Worm (Caenorhabditis elegans): Measurements from ENCODE around the gene T09A5.14.

Gene T09A5.14

DNA sequence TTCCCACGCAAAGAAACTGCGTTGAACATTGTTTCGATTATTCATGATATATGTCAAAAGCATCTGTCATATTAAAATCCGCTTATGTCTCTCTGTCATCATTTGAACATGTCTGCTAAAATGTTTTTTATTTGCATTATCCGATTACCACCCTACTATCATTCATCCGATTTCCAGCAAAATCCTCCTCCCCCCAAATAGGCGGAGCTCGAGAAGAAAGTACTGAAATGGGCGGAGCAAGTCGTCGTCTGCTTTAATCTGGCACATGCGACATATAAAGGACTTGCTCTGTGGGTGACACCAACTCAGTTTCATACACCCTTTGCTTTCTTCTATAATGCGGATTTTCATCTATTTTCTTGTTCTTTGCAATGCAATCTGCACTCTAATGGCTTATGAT, at the start of gene T09A5.14:
T09A5.14 (plus strand) TSS at position 301 of the 400 bp plus-strand sequence.
- no peak for TF ChIP-seq ztf-3 (GFP tag; optimal IDR thresholded peaks at IDR 0.05)
- no peak for TF ChIP-seq madf-6 (GFP tag; IDR thresholded peaks at IDR 0.05)
- TF ChIP-seq zfh-2 (GFP tag; conservative IDR thresholded peaks at IDR 0.05) = no peak
- TF ChIP-seq hmg-1.2 (GFP tag; IDR thresholded peaks at IDR 0.05) = no peak
- no peak for TF ChIP-seq dpl-1 (GFP tag; optimal IDR thresholded peaks at IDR 0.05)
- TF ChIP-seq snpc-3.4 (tag; optimal IDR thresholded peaks at IDR 0.05) = no peak
- TF ChIP-seq pbrm-1 (GFP tag; IDR thresholded peaks at IDR 0.05) = no peak
- TF ChIP-seq cebp-1 (GFP tag; IDR thresholded peaks at IDR 0.05) = no peak
- TF ChIP-seq cebp-1 (tag; optimal IDR thresholded peaks at IDR 0.05) = no peak
- TF ChIP-seq nfyb-1 (GFP tag; IDR thresholded peaks at IDR 0.05) = no peak
- TF ChIP-seq lsl-1 (GFP tag; optimal IDR thresholded peaks at IDR 0.05) = no peak
- TF ChIP-seq B0035.1 (tag; optimal IDR thresholded peaks at IDR 0.05) = no peak
- TF ChIP-seq hsf-1 (GFP tag; IDR thresholded peaks at IDR 0.05) = no peak
- TF ChIP-seq die-1 (tag; optimal IDR thresholded peaks at IDR 0.05) = no peak
- no peak for TF ChIP-seq hlh-12 (tag; optimal IDR thresholded peaks at IDR 0.05)

DNA sequence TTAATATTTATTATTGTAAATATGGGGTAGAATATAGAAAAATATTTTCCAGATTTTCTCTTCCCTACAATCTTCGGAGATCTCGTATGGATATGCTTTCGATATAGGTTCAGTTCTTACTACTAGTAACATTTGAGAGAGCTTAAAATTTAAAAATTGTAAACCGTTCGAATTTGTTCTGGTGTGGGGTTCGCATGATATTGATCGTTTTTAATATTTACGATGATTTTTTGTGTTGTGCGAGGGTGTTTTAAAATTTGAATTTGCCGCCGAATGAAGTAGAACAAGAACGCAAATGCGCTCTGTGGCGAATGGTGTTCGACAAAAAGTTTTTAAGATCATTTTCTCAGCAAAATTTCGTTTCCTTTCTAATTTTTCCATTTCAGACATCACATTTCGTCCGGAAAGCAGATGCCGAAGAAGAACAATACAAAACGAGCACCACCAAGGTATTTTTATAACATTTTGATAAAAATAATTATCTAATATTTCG, 48.6 kb upstream of the T09A5.14 start, which contains the start of gene skr-17:
skr-17 (plus strand) TSS at position 51 of the 493 bp plus-strand sequence.
- no peak for TF ChIP-seq unc-130 (GFP tag; optimal IDR thresholded peaks at IDR 0.05)
- TF ChIP-seq ceh-91 (GFP tag; IDR thresholded peaks at IDR 0.05) = 0 out of 2 replicates have a peak, but pooled peaks have one; percentile 12
- TF ChIP-seq efl-1 (GFP tag; optimal IDR thresholded peaks at IDR 0.05) = peak; percentile 63
- TF ChIP-seq Y56A3A.18 (GFP tag; IDR thresholded peaks at IDR 0.05) = no peak
- TF ChIP-seq F37B4.10 (GFP tag; IDR thresholded peaks at IDR 0.05) = no peak
- TF ChIP-seq nhr-27 (tag; optimal IDR thresholded peaks at IDR 0.05) = no peak
- TF ChIP-seq B0261.1 (tag; optimal IDR thresholded peaks at IDR 0.05) = no peak
- no peak for TF ChIP-seq lag-1 (GFP tag; IDR thresholded peaks at IDR 0.05)
- TF ChIP-seq chd-7 (tag; optimal IDR thresholded peaks at IDR 0.05) = no peak
- TF ChIP-seq F33H1.4 (GFP tag; IDR thresholded peaks at IDR 0.05) = no peak
- peak; percentile 11 for TF ChIP-seq lin-54 (GFP tag; optimal IDR thresholded peaks at IDR 0.05)
- TF ChIP-seq dpl-1 (GFP tag; optimal IDR thresholded peaks at IDR 0.05) = peak; percentile 27
- TF ChIP-seq F10E7.11 (tag; optimal IDR thresholded peaks at IDR 0.05) = no peak
- no peak for TF ChIP-seq athp-1 (tag; optimal IDR thresholded peaks at IDR 0.05)
- no peak for TF ChIP-seq B0336.3 (GFP tag; IDR thresholded peaks at IDR 0.05)
- TF ChIP-seq mes-4 (tag; optimal IDR thresholded peaks at IDR 0.05) = no peak
- no peak for TF ChIP-seq zim-3 (tag; optimal IDR thresholded peaks at IDR 0.05)
- TF ChIP-seq F49E8.2 (tag; optimal IDR thresholded peaks at IDR 0.05; ENCODE audit: insufficient read depth) = no peak
- no peak for TF ChIP-seq pbrm-1 (GFP tag; IDR thresholded peaks at IDR 0.05)
- TF ChIP-seq attf-3 (GFP tag; conservative IDR thresholded peaks at IDR 0.05) = no peak
- TF ChIP-seq somi-1 (GFP tag; optimal IDR thresholded peaks at IDR 0.05) = no peak
- TF ChIP-seq him-1 (tag; optimal IDR thresholded peaks at IDR 0.05) = peak; percentile 9
- TF ChIP-seq madf-6 (GFP tag; IDR thresholded peaks at IDR 0.05) = peak; percentile 42; the same call in 1 of the 2 replicates
- no peak for TF ChIP-seq nhr-90 (tag; optimal IDR thresholded peaks at IDR 0.05)
- TF ChIP-seq D2030.7 (GFP tag; IDR thresholded peaks at IDR 0.05) = no peak; the same call in 1 of the 2 replicates
- TF ChIP-seq nfya-2 (GFP tag; IDR thresholded peaks at IDR 0.05) = no peak
- TF ChIP-seq atf-7 (tag; optimal IDR thresholded peaks at IDR 0.05) = no peak
- no peak for TF ChIP-seq rec-8 (tag; optimal IDR thresholded peaks at IDR 0.05)
- peak; percentile 13; the same call in 1 of the 2 replicates for TF ChIP-seq madf-8 (GFP tag; conservative IDR thresholded peaks at IDR 0.05)
- no peak for TF ChIP-seq unc-62 (GFP tag; optimal IDR thresholded peaks at IDR 0.05)

Measured in whole organism, young adult.